Fruit fly (Drosophila melanogaster): Measurements from ENCODE around the gene Jwa.

Jwa gene

dm6 chr2L:18702721-18703488 is 2.6 kb downstream of the Jwa start, which contains the start of the genes CG10376 and CG10343 (continued):
- TF ChIP-seq CG10979 (tag; optimal IDR thresholded peaks at IDR 0.05), result peak; percentile 88
- TF ChIP-seq mirr (GFP tag; optimal IDR thresholded peaks at IDR 0.05), result peak; percentile 28
- no peak for TF ChIP-seq sc (optimal IDR thresholded peaks at IDR 0.05)
- TF ChIP-seq sc (GFP tag; optimal IDR thresholded peaks at IDR 0.05), result peak; percentile 76
- TF ChIP-seq ato (GFP tag; IDR thresholded peaks at IDR 0.05; ENCODE audit: partially characterized antibody), result peak; percentile 58
- TF ChIP-seq CG9215 (GFP tag; IDR thresholded peaks at IDR 0.05), result peak; percentile 90
- TF ChIP-seq lmd (GFP tag; IDR thresholded peaks at IDR 0.05), result peak; percentile 92
- TF ChIP-seq Mrtf (GFP tag; IDR thresholded peaks at IDR 0.05), result peak; percentile 81
- peak; percentile 28 for TF ChIP-seq cwo (GFP tag; optimal IDR thresholded peaks at IDR 0.05)
- peak; percentile 81 for TF ChIP-seq CG14014 (GFP tag; IDR thresholded peaks at IDR 0.05)
- TF ChIP-seq ind (GFP tag; optimal IDR thresholded peaks at IDR 0.05), result peak; percentile 86
- peak; percentile 85 for TF ChIP-seq esg (GFP tag; conservative IDR thresholded peaks at IDR 0.05)
- TF ChIP-seq sna (GFP tag; IDR thresholded peaks at IDR 0.05; ENCODE audit: partially characterized antibody), result 0 out of 2 replicates have a peak, but pooled peaks have one; percentile 32
- no peak for TF ChIP-seq CG14965 (GFP tag; optimal IDR thresholded peaks at IDR 0.05; ENCODE audit: borderline replicate concordance)
- TF ChIP-seq CG4730 (GFP tag; IDR thresholded peaks at IDR 0.05), result peak; percentile 81
- TF ChIP-seq sisA (GFP tag; IDR thresholded peaks at IDR 0.05), result peak; percentile 86
- peak; percentile 65 for TF ChIP-seq MESR4 (GFP tag; optimal IDR thresholded peaks at IDR 0.05)
- TF ChIP-seq hkb (optimal IDR thresholded peaks at IDR 0.05), result peak; percentile 22
- TF ChIP-seq hkb (GFP tag; IDR thresholded peaks at IDR 0.05), result peak; percentile 71
- TF ChIP-seq Antp (GFP tag; optimal IDR thresholded peaks at IDR 0.05), result peak; percentile 52
- TF ChIP-seq rib (GFP tag; IDR thresholded peaks at IDR 0.05), result peak; percentile 72; the same call in 1 of the 2 replicates
- TF ChIP-seq Nf-YB (GFP tag; optimal IDR thresholded peaks at IDR 0.05), result peak; percentile 74
- TF ChIP-seq slbo (GFP tag; IDR thresholded peaks at IDR 0.05), result peak; percentile 93
- no peak for TF ChIP-seq CG16779 (GFP tag; IDR thresholded peaks at IDR 0.05)
- TF ChIP-seq hth (optimal IDR thresholded peaks at IDR 0.05), result no peak
- TF ChIP-seq Dip3 (GFP tag; optimal IDR thresholded peaks at IDR 0.05), result peak; percentile 65
- peak; percentile 36; the same call in 1 of the 2 replicates for TF ChIP-seq Doc2 (GFP tag; IDR thresholded peaks at IDR 0.05)
- TF ChIP-seq pan (optimal IDR thresholded peaks at IDR 0.05), result no peak
- peak in 1 of 2 experiments; percentile 83 for TF ChIP-seq pan (GFP tag; optimal IDR thresholded peaks at IDR 0.05 in 1 of 2, IDR thresholded peaks at IDR 0.05 in 1 of 2)
- peak; percentile 11 for TF ChIP-seq CG6813 (GFP tag; optimal IDR thresholded peaks at IDR 0.05)
- peak; percentile 66 for TF ChIP-seq CG7271 (tag; optimal IDR thresholded peaks at IDR 0.05)
- peak; percentile 54 for TF ChIP-seq Asciz (GFP tag; optimal IDR thresholded peaks at IDR 0.05)
- TF ChIP-seq CG6654 (GFP tag; optimal IDR thresholded peaks at IDR 0.05), result peak; percentile 51
- TF ChIP-seq gfzf (GFP tag; optimal IDR thresholded peaks at IDR 0.05), result peak; percentile 40
- TF ChIP-seq CG4328 (GFP tag; optimal IDR thresholded peaks at IDR 0.05), result peak; percentile 78
- TF ChIP-seq Chrac-16 (GFP tag; optimal IDR thresholded peaks at IDR 0.05), result peak; percentile 88
- TF ChIP-seq CG42726 (GFP tag; IDR thresholded peaks at IDR 0.05; ENCODE audit: partially characterized antibody), result no peak; the same call in 1 of the 2 replicates
- TF ChIP-seq HLH4C (GFP tag; IDR thresholded peaks at IDR 0.05; ENCODE audit: partially characterized antibody), result peak; percentile 67; the same call in 2 of the 3 replicates
- TF ChIP-seq CG7928 (GFP tag; optimal IDR thresholded peaks at IDR 0.05), result peak; percentile 50
- no peak for TF ChIP-seq Tbp (GFP tag; optimal IDR thresholded peaks at IDR 0.05)
- peak; percentile 98 for TF ChIP-seq nmo (GFP tag; optimal IDR thresholded peaks at IDR 0.05)
- no peak for TF ChIP-seq CG3163 (GFP tag; optimal IDR thresholded peaks at IDR 0.05)
- no peak for TF ChIP-seq prd (optimal IDR thresholded peaks at IDR 0.05)
- peak; percentile 93 for TF ChIP-seq prd (GFP tag; IDR thresholded peaks at IDR 0.05)
- TF ChIP-seq crol (GFP tag; IDR thresholded peaks at IDR 0.05), result no peak
- peak; percentile 9 for TF ChIP-seq CG4707 (GFP tag; optimal IDR thresholded peaks at IDR 0.05)
- no peak for TF ChIP-seq CG1832 (GFP tag; optimal IDR thresholded peaks at IDR 0.05)
- TF ChIP-seq CG12942 (GFP tag; optimal IDR thresholded peaks at IDR 0.05), result peak; percentile 83
- TF ChIP-seq dm (GFP tag; optimal IDR thresholded peaks at IDR 0.05), result peak; percentile 21
- TF ChIP-seq CG7372 (GFP tag; IDR thresholded peaks at IDR 0.05), result peak; percentile 84

Measured in whole organism, embryonic.